Fruit fly (Drosophila melanogaster): ENCODE results near the gene Utx.

Gene Utx

DNA sequence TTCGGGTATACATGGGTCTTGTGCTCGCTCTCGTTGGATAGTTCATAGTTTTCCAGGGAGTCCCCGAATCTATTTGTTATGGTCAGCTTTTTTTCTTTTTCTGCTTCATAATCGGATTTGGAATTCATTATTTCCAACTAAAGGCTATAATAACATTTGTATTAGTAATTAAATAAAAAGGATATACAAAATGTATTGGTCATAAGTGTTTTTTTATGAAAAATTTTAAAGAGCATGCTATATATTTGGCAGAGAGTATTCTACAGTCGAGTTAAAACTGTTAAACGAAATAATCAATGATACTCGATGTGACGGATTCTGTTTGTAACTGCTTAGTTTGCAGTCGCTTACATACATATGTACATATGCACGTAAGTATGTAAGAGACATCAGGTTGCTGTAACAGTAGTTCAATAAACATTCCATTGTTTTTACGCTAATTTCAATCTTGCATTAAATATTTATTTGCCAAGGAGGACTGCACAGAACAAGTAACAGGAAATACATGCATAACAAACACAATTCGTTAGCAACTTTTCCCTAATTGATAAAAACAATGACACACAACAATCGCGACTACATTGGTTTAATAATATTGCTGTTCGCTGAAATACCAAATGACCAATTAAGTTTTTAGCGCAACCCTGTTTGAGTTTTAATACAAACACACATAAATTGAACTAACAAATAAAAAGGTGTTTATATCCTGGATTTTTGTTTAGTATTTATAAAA lies 20.6 kb upstream of the Utx start:
- no peak for TF ChIP-seq Hr78 (GFP tag; optimal IDR thresholded peaks at IDR 0.05)
- no peak for TF ChIP-seq Vsx2 (GFP tag; optimal IDR thresholded peaks at IDR 0.05; ENCODE audit: partially characterized antibody)
- no peak for TF ChIP-seq CG32264 (GFP tag; optimal IDR thresholded peaks at IDR 0.05)
- peak; percentile 37 for TF ChIP-seq sage (GFP tag; optimal IDR thresholded peaks at IDR 0.05)
- no peak for TF ChIP-seq foxo (GFP tag; optimal IDR thresholded peaks at IDR 0.05)

DNA sequence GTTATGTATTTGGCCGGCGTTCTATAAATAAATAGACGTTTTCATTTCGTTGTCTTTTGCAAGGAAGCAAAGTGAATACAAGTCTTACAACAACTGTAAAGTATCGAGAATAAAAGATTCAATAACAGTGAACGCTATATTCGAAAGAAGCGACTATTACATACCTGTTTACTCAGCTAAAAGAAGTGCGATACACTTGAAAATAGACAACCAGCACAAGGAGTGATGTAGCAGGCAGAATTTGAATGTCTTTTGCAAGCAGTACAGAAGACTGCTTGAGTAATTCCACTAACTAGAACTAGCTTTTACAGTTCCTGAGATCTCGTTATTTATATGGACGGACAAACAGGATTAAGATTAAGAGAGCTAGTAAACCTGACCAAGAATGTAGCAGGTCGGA lies 19.7 kb upstream of the Utx start:
- no peak for TF ChIP-seq lola (GFP tag; optimal IDR thresholded peaks at IDR 0.05)
- TF ChIP-seq OdsH (GFP tag; optimal IDR thresholded peaks at IDR 0.05), result no peak
- peak; percentile 33 for TF ChIP-seq N (GFP tag; optimal IDR thresholded peaks at IDR 0.05)
- peak; percentile 72 for TF ChIP-seq Dif (GFP tag; optimal IDR thresholded peaks at IDR 0.05; ENCODE audit: partially characterized antibody)

DNA sequence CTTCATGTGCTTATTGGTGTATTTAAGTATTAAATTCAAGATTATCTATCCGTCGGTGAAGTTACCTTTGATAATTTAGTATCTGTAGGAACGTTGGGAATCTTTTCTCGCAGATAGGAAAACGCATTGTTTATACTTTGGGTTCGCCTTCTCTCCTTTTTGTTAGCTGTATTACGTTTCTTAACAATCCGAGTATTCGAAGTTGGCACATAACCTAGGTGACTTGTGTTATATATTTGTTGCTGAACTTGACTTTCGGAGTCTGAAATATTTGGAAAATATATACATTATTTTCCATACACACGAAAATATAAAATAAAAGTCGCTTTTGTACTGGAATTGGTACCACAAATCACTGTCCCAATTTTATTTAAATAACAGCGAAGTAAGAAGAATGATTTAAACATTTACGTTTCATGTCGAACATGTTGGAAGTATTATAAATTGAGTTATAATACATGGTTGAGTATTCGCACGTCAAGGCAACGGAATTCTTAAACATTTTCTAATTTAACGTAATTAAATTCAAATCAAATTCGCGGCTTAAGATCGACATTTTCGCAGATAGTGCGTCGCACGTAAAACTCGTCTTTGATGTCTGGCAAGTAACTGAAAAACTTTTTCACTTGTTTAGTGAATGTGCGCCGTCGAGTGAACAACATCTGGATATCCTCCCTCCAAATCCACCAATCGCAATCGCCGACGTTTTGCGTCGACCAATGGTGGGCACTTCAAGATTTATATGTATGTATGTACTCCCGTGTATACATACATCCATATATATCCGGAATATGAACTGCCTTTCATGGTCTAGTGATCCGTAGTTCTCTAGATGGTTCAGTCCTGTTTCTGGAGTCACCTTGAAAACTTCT lies 16.4 kb upstream of the Utx start, which contains the start of gene Hand:
Gene Hand, minus strand, starts transcription at position 588 of the 872 bp plus-strand sequence.
- no peak for TF ChIP-seq pan (optimal IDR thresholded peaks at IDR 0.05)
- no peak for TF ChIP-seq dsf (GFP tag; optimal IDR thresholded peaks at IDR 0.05; ENCODE audit: borderline replicate concordance)
- TF ChIP-seq lola (GFP tag; optimal IDR thresholded peaks at IDR 0.05), result no peak
- TF ChIP-seq Hnf4 (GFP tag; optimal IDR thresholded peaks at IDR 0.05), result no peak
- TF ChIP-seq Mio (GFP tag; optimal IDR thresholded peaks at IDR 0.05), result no peak
- TF ChIP-seq Sp1 (GFP tag; optimal IDR thresholded peaks at IDR 0.05), result no peak
- no peak for TF ChIP-seq tai (GFP tag; optimal IDR thresholded peaks at IDR 0.05)
- no peak for TF ChIP-seq ey (GFP tag; optimal IDR thresholded peaks at IDR 0.05)
- no peak for TF ChIP-seq Hr83 (GFP tag; optimal IDR thresholded peaks at IDR 0.05; ENCODE audit: poor library complexity, severe bottlenecking)
- TF ChIP-seq usp (GFP tag; optimal IDR thresholded peaks at IDR 0.05), result no peak
- no peak for TF ChIP-seq Dfd (GFP tag; optimal IDR thresholded peaks at IDR 0.05)
- no peak for TF ChIP-seq psq (GFP tag; optimal IDR thresholded peaks at IDR 0.05)
- no peak for TF ChIP-seq CrebA (GFP tag; optimal IDR thresholded peaks at IDR 0.05; ENCODE audit: borderline replicate concordance)
- TF ChIP-seq fru (GFP tag; optimal IDR thresholded peaks at IDR 0.05), result no peak
- TF ChIP-seq Dif (GFP tag; optimal IDR thresholded peaks at IDR 0.05; ENCODE audit: partially characterized antibody), result no peak
- no peak for TF ChIP-seq OdsH (GFP tag; optimal IDR thresholded peaks at IDR 0.05)
- no peak for TF ChIP-seq jim (GFP tag; optimal IDR thresholded peaks at IDR 0.05)
- no peak for TF ChIP-seq Myc (optimal IDR thresholded peaks at IDR 0.05)

- TF ChIP-seq CG9705 (GFP tag; optimal IDR thresholded peaks at IDR 0.05) (peak; percentile 32), Sp1 (GFP tag; optimal IDR thresholded peaks at IDR 0.05) (no peak), CG32264 (GFP tag; optimal IDR thresholded peaks at IDR 0.05) (peak; percentile 36), CrebA (GFP tag; optimal IDR thresholded peaks at IDR 0.05; ENCODE audit: borderline replicate concordance) (no peak), Hr83 (GFP tag; optimal IDR thresholded peaks at IDR 0.05; ENCODE audit: poor library complexity, severe bottlenecking) (peak; percentile 70), dsf (GFP tag; optimal IDR thresholded peaks at IDR 0.05; ENCODE audit: borderline replicate concordance) (no peak), sv (GFP tag; optimal IDR thresholded peaks at IDR 0.05) (peak; percentile 44), dl (GFP tag; optimal IDR thresholded peaks at IDR 0.05; ENCODE audit: insufficient read depth in 1 of 2, partially characterized antibody in 2 of 2) (no peak), OdsH (GFP tag; optimal IDR thresholded peaks at IDR 0.05) (peak; percentile 37), fru (GFP tag; optimal IDR thresholded peaks at IDR 0.05) (no peak)
Observed at dm6 chr2L:10292066-10292560, 13.5 kb upstream of the Utx start, which contains the start of gene Ufd4. Gene Ufd4 (minus strand): TSS chr2L:10292365.

dm6 chr2L:10291276-10291675 lies 12.7 kb upstream of the Utx start:
- TF ChIP-seq Rel (GFP tag; optimal IDR thresholded peaks at IDR 0.05) (no peak), Rel (tag; optimal IDR thresholded peaks at IDR 0.05) (no peak), dsf (GFP tag; optimal IDR thresholded peaks at IDR 0.05; ENCODE audit: borderline replicate concordance) (no peak), Vsx2 (GFP tag; optimal IDR thresholded peaks at IDR 0.05; ENCODE audit: partially characterized antibody) (no peak)

Measured in whole organism, wandering third instar larva.